Worm (Caenorhabditis elegans) whole organism, L3 larva: Measurements from ENCODE around the gene prmt-9.

Experiments
- elt-3 ChIP-seq, 3 experiments: fragments of 150-350 bp in 1 of 3; sonication (generic microtip) in 2 of 3; optimal IDR thresholded peaks; 2 replicates in 2 of 3; 4 replicates in 1 of 3; lab custom pipeline; 2014 to 2017; ENCODE audit warnings: missing biosample characterization in 3 of 3, missing genetic modification characterization in 3 of 3
- lin-39 ChIP-seq: fragments of 150-350 bp; optimal IDR thresholded peaks from 2 replicates; lab custom pipeline; 2018; ENCODE audit warnings: missing biosample characterization, missing genetic modification reagents, missing genetic modification characterization
- mdl-1 ChIP-seq: fragments of 150-350 bp; optimal IDR thresholded peaks from 2 replicates; lab custom pipeline; 2014; ENCODE audit warnings: missing biosample characterization, missing genetic modification characterization
- nhr-11 ChIP-seq: fragments of 150-350 bp; optimal IDR thresholded peaks from 2 replicates; lab custom pipeline; 2014; ENCODE audit warnings: missing biosample characterization, missing genetic modification characterization
- nhr-12 ChIP-seq: fragments of 150-350 bp; optimal IDR thresholded peaks from 2 replicates; lab custom pipeline; 2014; ENCODE audit warnings: missing biosample characterization, missing genetic modification characterization
- nhr-25 ChIP-seq: sonication (generic microtip); optimal IDR thresholded peaks from 2 replicates; lab custom pipeline; 2017; ENCODE audit warnings: missing biosample characterization, missing genetic modification characterization
- nhr-28 ChIP-seq: fragments of 150-350 bp; optimal IDR thresholded peaks from 2 replicates; lab custom pipeline; 2014; ENCODE audit warnings: missing biosample characterization, missing genetic modification characterization
- nhr-77 ChIP-seq: fragments of 150-350 bp; optimal IDR thresholded peaks from 2 replicates; lab custom pipeline; 2014; ENCODE audit warnings: missing biosample characterization, missing genetic modification characterization
- unc-39 ChIP-seq: sonication (generic microtip); optimal IDR thresholded peaks from 4 replicates; lab custom pipeline; 2017; ENCODE audit warnings: missing biosample characterization, missing genetic modification characterization
- unc-62 ChIP-seq: fragments of 150-350 bp; sonication (generic microtip); optimal IDR thresholded peaks from 4 replicates; lab custom pipeline; 2014; ENCODE audit warnings: missing biosample characterization, missing genetic modification reagents, missing genetic modification characterization

DNA sequence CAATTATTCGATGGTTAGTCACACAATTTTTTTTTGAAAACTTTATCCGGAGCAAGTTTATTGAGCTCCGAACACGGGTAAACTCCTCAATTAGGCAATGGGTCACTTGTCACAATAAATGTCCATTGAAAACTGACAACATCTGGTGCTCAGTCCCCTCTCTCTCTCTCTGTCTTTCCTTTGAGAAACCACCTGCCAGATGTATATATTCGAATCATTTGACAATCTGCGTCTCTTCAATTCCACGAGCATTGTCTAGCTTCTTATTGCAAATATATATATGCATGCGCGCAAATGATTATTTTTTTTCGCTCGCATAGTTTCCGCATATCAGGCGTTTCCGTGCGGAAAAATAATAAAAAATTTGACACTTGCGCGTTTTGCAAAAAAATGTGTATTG, 1.6 kb upstream of the prmt-9 start:
- TF ChIP-seq nhr-77 (tag; lab: Kevin White, UChicago) (no peak), unc-39 (tag; lab: Kevin White, UChicago) (no peak), nhr-28 (tag; lab: Kevin White, UChicago) (no peak), nhr-12 (tag; lab: Kevin White, UChicago) (no peak), nhr-11 (tag; lab: Kevin White, UChicago) (no peak), lin-39 (no peak), unc-62 (GFP tag; lab: Kevin White, UChicago) (no peak), nhr-25 (no peak), mdl-1 (tag; lab: Kevin White, UChicago) (no peak), elt-3 (tag; optimal IDR thresholded peaks at IDR 0.05; lab: Kevin White, UChicago) (no peak)
